Worm (Caenorhabditis elegans) whole organism, L1 larva: ENCODE data around the gene C07E3.9.
A peak's percentile ranks its signal among the peaks of the same experiment; 100 is the strongest.

Experiments used
- C04F5.9 ChIP-seq: sonication (generic microtip); optimal IDR thresholded peaks from 2 replicates; lab custom pipeline; 2016; ENCODE audit warnings: missing genetic modification characterization, missing compliant biosample characterization
- C34B4.2 ChIP-seq: sonication (generic microtip); optimal IDR thresholded peaks from 2 replicates; lab custom pipeline; 2017; ENCODE audit warnings: mild to moderate bottlenecking, missing genetic modification characterization, missing compliant biosample characterization
- F16B12.6 ChIP-seq: fragments of 150-350 bp; optimal IDR thresholded peaks from 2 replicates; lab custom pipeline; 2014; ENCODE audit warnings: missing biosample characterization, missing genetic modification characterization
- alr-1 ChIP-seq: fragments of 200-800 bp; sonication (Bioruptor generic); optimal IDR thresholded peaks from 2 replicates; lab custom pipeline; 2018; ENCODE audit warnings: borderline replicate concordance, mild to moderate bottlenecking, missing genetic modification characterization, missing compliant biosample characterization
- ama-1 ChIP-seq: fragments of 150-350 bp; optimal IDR thresholded peaks from 2 replicates; lab custom pipeline; 2014
- ceh-8 ChIP-seq: fragments of 200-800 bp; sonication (Bioruptor generic); optimal IDR thresholded peaks from 2 replicates; lab custom pipeline; 2018; ENCODE audit warnings: mild to moderate bottlenecking, missing genetic modification characterization, moderate library complexity, missing compliant biosample characterization
- ceh-90 ChIP-seq: sonication (generic microtip); optimal IDR thresholded peaks from 2 replicates; lab custom pipeline; 2016; ENCODE audit warnings: missing genetic modification characterization, missing compliant biosample characterization
- dsc-1 ChIP-seq: sonication (generic microtip); optimal IDR thresholded peaks from 2 replicates; lab custom pipeline; 2016; ENCODE audit warnings: mild to moderate bottlenecking, missing genetic modification characterization, missing compliant biosample characterization
- efl-3 ChIP-seq: fragments of 200-800 bp; sonication (Bioruptor generic); optimal IDR thresholded peaks from 2 replicates; lab custom pipeline; 2018; ENCODE audit warnings: mild to moderate bottlenecking, missing genetic modification characterization, missing compliant biosample characterization
- egl-13 ChIP-seq: sonication (generic microtip); optimal IDR thresholded peaks from 2 replicates; lab custom pipeline; 2016; ENCODE audit warnings: missing genotype, missing genetic modification reagents, missing genetic modification characterization, missing compliant biosample characterization
- egl-27 ChIP-seq, 2 experiments: fragments of 150-350 bp in 1 of 2; sonication (generic microtip); optimal IDR thresholded peaks; 3 replicates each; lab custom pipeline; 2017 to 2018; ENCODE audit warnings: missing biosample characterization in 2 of 2, missing genetic modification characterization in 2 of 2, missing genetic modification reagents in 2 of 2
- elt-3 ChIP-seq, 6 experiments: fragments of 150-350 bp in 1 of 6; sonication (generic microtip); optimal IDR thresholded peaks; 2 replicates each; lab custom pipeline; 2017 to 2018; ENCODE audit warnings: missing biosample characterization in 6 of 6, missing genetic modification characterization in 6 of 6, inconsistent platforms in 1 of 6
- ets-5 ChIP-seq: fragments of 200-800 bp; sonication (Bioruptor generic); IDR thresholded peaks from 2 replicates; pipeline ENCODE4 v1.3.6; 2022; ENCODE audit warnings: missing genetic modification characterization, missing compliant biosample characterization
- fkh-4 ChIP-seq: sonication (generic microtip); optimal IDR thresholded peaks from 2 replicates; lab custom pipeline; 2016; ENCODE audit warnings: missing compliant biosample characterization, missing genetic modification characterization, borderline replicate concordance
- fos-1 ChIP-seq: fragments of 150-350 bp; optimal IDR thresholded peaks from 2 replicates; lab custom pipeline; 2014; ENCODE audit warnings: missing biosample characterization, missing genetic modification characterization
- grh-1 ChIP-seq: fragments of 200-800 bp; sonication (Bioruptor generic); IDR thresholded peaks from 2 replicates; pipeline ENCODE4 v1.3.6; 2022; ENCODE audit warnings: missing genetic modification reagents, missing genetic modification characterization, missing compliant biosample characterization
- hlh-17 ChIP-seq: fragments of 200-800 bp; sonication (Bioruptor generic); optimal IDR thresholded peaks from 2 replicates; lab custom pipeline; 2018; ENCODE audit warnings: missing genetic modification characterization, mild to moderate bottlenecking, missing compliant biosample characterization, moderate library complexity, borderline replicate concordance
- hlh-4 ChIP-seq: sonication (generic microtip); optimal IDR thresholded peaks from 2 replicates; lab custom pipeline; 2016; ENCODE audit warnings: mild to moderate bottlenecking, missing genetic modification characterization, missing compliant biosample characterization
- irx-1 ChIP-seq: sonication (generic microtip); optimal IDR thresholded peaks from 2 replicates; lab custom pipeline; 2016; ENCODE audit warnings: missing genetic modification characterization, missing compliant biosample characterization
- jun-1 ChIP-seq: fragments of 150-350 bp; optimal IDR thresholded peaks from 2 replicates; lab custom pipeline; 2014; ENCODE audit warnings: missing biosample characterization, missing genetic modification reagents, missing genetic modification characterization
- lin-14 ChIP-seq: fragments of 200-800 bp; sonication (Bioruptor generic); optimal IDR thresholded peaks from 2 replicates; lab custom pipeline; 2018; ENCODE audit warnings: mild to moderate bottlenecking, missing genetic modification characterization, moderate library complexity, missing compliant biosample characterization
- lin-35 ChIP-seq, 2 experiments: fragments of 150-350 bp; optimal IDR thresholded peaks; 2 replicates each; lab custom pipeline; 2014; ENCODE audit warnings: missing biosample characterization in 2 of 2, missing genetic modification characterization in 2 of 2, missing genetic modification reagents in 2 of 2
- lin-39 ChIP-seq: fragments of 150-350 bp; optimal IDR thresholded peaks from 2 replicates; lab custom pipeline; 2014; ENCODE audit warnings: missing biosample characterization, missing genetic modification reagents, missing genetic modification characterization
- lsy-2 ChIP-seq, 2 experiments: fragments of 150-350 bp; optimal IDR thresholded peaks; 2 replicates each; lab custom pipeline; 2014; ENCODE audit warnings: missing biosample characterization in 2 of 2, missing genetic modification characterization in 2 of 2
- mdl-1 ChIP-seq, 2 experiments: fragments of 150-350 bp; optimal IDR thresholded peaks; 2 replicates each; lab custom pipeline; 2014 to 2017; ENCODE audit warnings: missing biosample characterization in 2 of 2, missing genetic modification characterization in 2 of 2, inconsistent platforms in 1 of 2
- mef-2 ChIP-seq: fragments of 150-350 bp; optimal IDR thresholded peaks from 2 replicates; lab custom pipeline; 2014; ENCODE audit warnings: missing biosample characterization, missing genetic modification characterization
- mep-1 ChIP-seq: fragments of 150-350 bp; optimal IDR thresholded peaks from 2 replicates; lab custom pipeline; 2014; ENCODE audit warnings: missing biosample characterization, missing genetic modification characterization
- nhr-11 ChIP-seq: fragments of 150-350 bp; optimal IDR thresholded peaks from 2 replicates; lab custom pipeline; 2014; ENCODE audit warnings: missing biosample characterization, missing genetic modification characterization
- nhr-12 ChIP-seq: sonication (generic microtip); optimal IDR thresholded peaks from 2 replicates; lab custom pipeline; 2017; ENCODE audit warnings: missing biosample characterization, missing genetic modification characterization
- nhr-19 ChIP-seq: fragments of 200-800 bp; sonication (Bioruptor generic); conservative IDR thresholded peaks from 2 replicates; pipeline ENCODE4 v1.3.6; 2022; ENCODE audit warnings: missing genetic modification characterization, missing compliant biosample characterization
- nhr-20 ChIP-seq: sonication (generic microtip); optimal IDR thresholded peaks from 2 replicates; lab custom pipeline; 2016; ENCODE audit warnings: mild to moderate bottlenecking, missing genetic modification characterization, missing compliant biosample characterization
- nhr-237 ChIP-seq: fragments of 150-350 bp; optimal IDR thresholded peaks from 2 replicates; lab custom pipeline; 2014; ENCODE audit warnings: missing biosample characterization, missing genetic modification characterization
- nhr-47 ChIP-seq: sonication (generic microtip); optimal IDR thresholded peaks from 2 replicates; lab custom pipeline; 2016; ENCODE audit warnings: mild to moderate bottlenecking, missing genetic modification characterization, moderate library complexity, missing compliant biosample characterization
- nhr-76 ChIP-seq: sonication (generic microtip); optimal IDR thresholded peaks from 2 replicates; lab custom pipeline; 2017; ENCODE audit warnings: missing biosample characterization, missing genetic modification characterization
- nhr-77 ChIP-seq: fragments of 150-350 bp; optimal IDR thresholded peaks from 2 replicates; lab custom pipeline; 2014; ENCODE audit warnings: missing biosample characterization, missing genetic modification characterization
- pag-3 ChIP-seq: sonication (generic microtip); optimal IDR thresholded peaks from 2 replicates; lab custom pipeline; 2017; ENCODE audit warnings: missing genetic modification characterization, mild to moderate bottlenecking, missing compliant biosample characterization, antibody characterized with exemption, borderline replicate concordance; ENCODE audit not compliant: insufficient read depth
- pax-3 ChIP-seq: fragments of 200-800 bp; sonication (Bioruptor generic); optimal IDR thresholded peaks from 2 replicates; lab custom pipeline; 2018; ENCODE audit warnings: mild to moderate bottlenecking, missing genetic modification characterization, moderate library complexity, missing compliant biosample characterization
- pqm-1 ChIP-seq: sonication (generic microtip); optimal IDR thresholded peaks from 3 replicates; lab custom pipeline; 2017; ENCODE audit warnings: missing biosample characterization, missing genetic modification characterization
- rnt-1 ChIP-seq: sonication (generic microtip); optimal IDR thresholded peaks from 2 replicates; lab custom pipeline; 2016; ENCODE audit warnings: mild to moderate bottlenecking, missing genetic modification characterization, moderate library complexity, missing compliant biosample characterization
- snu-23 ChIP-seq: sonication (generic microtip); optimal IDR thresholded peaks from 2 replicates; lab custom pipeline; 2016; ENCODE audit warnings: missing genetic modification characterization, missing compliant biosample characterization
- sox-4 ChIP-seq: sonication (generic microtip); optimal IDR thresholded peaks from 2 replicates; lab custom pipeline; 2016; ENCODE audit warnings: missing genetic modification characterization, missing compliant biosample characterization
- swsn-7 ChIP-seq: sonication (generic microtip); optimal IDR thresholded peaks from 2 replicates; lab custom pipeline; 2016; ENCODE audit warnings: missing genetic modification characterization, missing compliant biosample characterization
- unc-130 ChIP-seq: fragments of 150-350 bp; optimal IDR thresholded peaks from 2 replicates; lab custom pipeline; 2017; ENCODE audit warnings: missing biosample characterization, missing genetic modification characterization, inconsistent platforms
- unc-30 ChIP-seq: sonication (generic microtip); optimal IDR thresholded peaks from 2 replicates; lab custom pipeline; 2017; ENCODE audit warnings: missing biosample characterization, missing genetic modification characterization
- unc-62 ChIP-seq: fragments of 150-350 bp; optimal IDR thresholded peaks from 2 replicates; lab custom pipeline; 2014; ENCODE audit warnings: missing biosample characterization, missing genetic modification reagents, missing genetic modification characterization
- unc-98 ChIP-seq: fragments of 200-800 bp; sonication (Bioruptor generic); IDR thresholded peaks from 2 replicates; pipeline ENCODE4 v1.3.6; 2022; ENCODE audit warnings: missing genetic modification characterization, missing compliant biosample characterization
- xbp-1 ChIP-seq: sonication (generic microtip); optimal IDR thresholded peaks from 2 replicates; lab custom pipeline; 2016; ENCODE audit warnings: missing genetic modification characterization, missing compliant biosample characterization
- zip-4 ChIP-seq: fragments of 200-800 bp; sonication (Bioruptor generic); optimal IDR thresholded peaks from 2 replicates; lab custom pipeline; 2018; ENCODE audit warnings: mild to moderate bottlenecking, missing genetic modification characterization, moderate library complexity, missing compliant biosample characterization
- ztf-11 ChIP-seq, 2 experiments: sonication (generic microtip); optimal IDR thresholded peaks; 2 replicates each; lab custom pipeline; 2016 to 2017; ENCODE audit warnings: missing genetic modification characterization in 2 of 2, missing biosample characterization in 1 of 2, missing compliant biosample characterization in 1 of 2

C07E3.9 gene

DNA sequence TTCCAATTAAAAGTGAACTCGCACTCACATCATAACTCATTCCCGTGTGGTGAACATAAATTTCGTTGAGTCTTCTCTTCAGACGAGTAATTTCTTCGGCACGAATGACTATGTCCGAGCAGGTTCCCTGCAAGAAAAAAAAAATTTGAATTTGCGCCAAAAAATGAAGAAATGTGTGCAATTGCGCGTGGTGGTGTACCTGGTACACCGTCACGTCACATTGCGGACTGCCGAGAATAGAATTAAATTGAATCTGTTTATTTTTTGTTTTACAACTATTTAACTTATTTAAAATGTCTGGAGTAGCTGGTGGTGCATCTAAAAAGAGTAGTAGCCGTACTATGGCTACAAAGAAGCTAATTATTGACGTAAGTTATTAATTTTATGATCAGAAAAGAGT is 49.6 kb upstream of the C07E3.9 start, which contains the start of gene mdt-22 (continued):
- TF ChIP-seq C34B4.2 (tag; lab: Kevin White, UChicago) (no peak), lin-14 (GFP tag; lab: Kevin White, UChicago) (peak; percentile 71), pag-3 (tag; lab: Kevin White, UChicago) (no peak), fos-1 (tag; lab: Kevin White, UChicago) (no peak), pqm-1 (tag; lab: Kevin White, UChicago) (no peak), egl-27 (tag; optimal IDR thresholded peaks at IDR 0.05; lab: Kevin White, UChicago) (no peak), C04F5.9 (peak; percentile 52), lin-39 (peak; percentile 45), mef-2 (peak; percentile 25), nhr-19 (GFP tag; lab: Robert Waterston, UW) (peak; percentile 81), ets-5 (GFP tag; lab: Robert Waterston, UW) (no peak), swsn-7 (peak; percentile 80), nhr-76 (tag; lab: Kevin White, UChicago) (no peak), fkh-4 (tag; lab: Kevin White, UChicago) (no peak), nhr-11 (tag; lab: Kevin White, UChicago) (no peak), rnt-1 (tag; lab: Kevin White, UChicago) (peak; percentile 89), nhr-12 (tag; lab: Kevin White, UChicago) (no peak), lsy-2 (tag; optimal IDR thresholded peaks at IDR 0.05; lab: Kevin White, UChicago) (peak; percentile 82 to 86), ceh-8 (GFP tag; lab: Kevin White, UChicago) (peak; percentile 35), lin-35 (GFP tag; optimal IDR thresholded peaks at IDR 0.05; lab: Kevin White, UChicago) (peak; percentile 96 to 98), nhr-20 (tag; lab: Kevin White, UChicago) (peak; percentile 77), ama-1 (lab: Kevin White, UChicago) (peak; percentile 27), xbp-1 (tag; lab: Kevin White, UChicago) (peak; percentile 71), hlh-4 (tag; lab: Kevin White, UChicago) (no peak), unc-30 (tag; lab: Kevin White, UChicago) (no peak), nhr-77 (tag; lab: Kevin White, UChicago) (peak; percentile 68), irx-1 (tag; lab: Kevin White, UChicago) (peak; percentile 60), dsc-1 (tag; lab: Kevin White, UChicago) (peak; percentile 65), grh-1 (GFP tag; lab: Robert Waterston, UW) (peak; percentile 41; the same call in 1 of the 2 replicates), pax-3 (peak; percentile 74), egl-13 (peak; percentile 66), nhr-47 (tag; lab: Kevin White, UChicago) (peak; percentile 87), ztf-11 (tag; optimal IDR thresholded peaks at IDR 0.05; lab: Kevin White, UChicago) (peak in 1 of 2 experiments; percentile 71), F16B12.6 (tag; lab: Kevin White, UChicago) (peak; percentile 99), unc-130 (peak; percentile 45), sox-4 (tag; lab: Kevin White, UChicago) (peak; percentile 55), hlh-17 (GFP tag; lab: Kevin White, UChicago) (no peak), zip-4 (GFP tag; lab: Kevin White, UChicago) (peak; percentile 39), mep-1 (tag; lab: Kevin White, UChicago) (peak; percentile 91), snu-23 (GFP tag; lab: Kevin White, UChicago) (peak; percentile 84), efl-3 (GFP tag; lab: Kevin White, UChicago) (peak; percentile 21), unc-62 (GFP tag; lab: Kevin White, UChicago) (no peak), alr-1 (no peak), mdl-1 (tag; optimal IDR thresholded peaks at IDR 0.05; lab: Kevin White, UChicago) (peak in 1 of 2 experiments; percentile 51), jun-1 (tag; lab: Kevin White, UChicago) (peak; percentile 55), nhr-237 (tag; lab: Kevin White, UChicago) (no peak), elt-3 (tag; optimal IDR thresholded peaks at IDR 0.05; lab: Kevin White, UChicago) (peak in 2 of 6 experiments; percentile 2 to 4), unc-98 (GFP tag; lab: Robert Waterston, UW) (peak; percentile 43; the same call in 1 of the 2 replicates), ceh-90 (peak; percentile 28)
